Fruit fly (Drosophila melanogaster) whole organism, embryonic: ENCODE data around the gene CG2617.

Source experiments
- CG10267 ChIP-seq: fragments of 200-800 bp; sonication (Bioruptor generic); optimal IDR thresholded peaks from 2 replicates; lab custom pipeline; 2018; ENCODE audit warnings: missing biosample characterization, mild to moderate bottlenecking, missing genetic modification characterization, moderate library complexity
- CG10431 ChIP-seq: fragments of 200-800 bp; sonication (Bioruptor generic); optimal IDR thresholded peaks from 3 replicates; lab custom pipeline; 2018; ENCODE audit warnings: missing biosample characterization, mild to moderate bottlenecking, missing genetic modification characterization
- CG11456 ChIP-seq: fragments of 200-800 bp; sonication (Bioruptor generic); IDR thresholded peaks from 3 replicates; pipeline ENCODE4 v1.3.6; 2022; ENCODE audit warnings: missing biosample characterization, missing genetic modification characterization
- CG1603 ChIP-seq: fragments of 200-800 bp; sonication (Bioruptor generic); optimal IDR thresholded peaks from 2 replicates; lab custom pipeline; 2019; ENCODE audit warnings: missing biosample characterization, mild to moderate bottlenecking, missing genetic modification characterization, moderate library complexity
- CG17829 ChIP-seq: fragments of 200-800 bp; optimal IDR thresholded peaks from 2 replicates; lab custom pipeline; 2019; ENCODE audit warnings: missing biosample characterization, mild to moderate bottlenecking, missing genetic modification characterization, moderate library complexity
- CG18262 ChIP-seq: fragments of 200-800 bp; optimal IDR thresholded peaks from 3 replicates; lab custom pipeline; 2019; ENCODE audit warnings: missing biosample characterization, mild to moderate bottlenecking, missing genetic modification characterization, moderate library complexity
- CG31388 ChIP-seq: fragments of 200-800 bp; sonication (Bioruptor generic); optimal IDR thresholded peaks from 2 replicates; lab custom pipeline; 2016; ENCODE audit warnings: missing biosample characterization, missing genetic modification characterization
- CG3281 ChIP-seq: fragments of 200-800 bp; sonication (Bioruptor generic); optimal IDR thresholded peaks from 3 replicates; lab custom pipeline; 2017; ENCODE audit warnings: missing biosample characterization, mild to moderate bottlenecking, missing genetic modification characterization
- CG3847 ChIP-seq: fragments of 200-800 bp; sonication (Bioruptor generic); IDR thresholded peaks from 2 replicates; pipeline ENCODE4 v1.3.6; 2022; ENCODE audit warnings: missing biosample characterization, missing genetic modification characterization
- CG3995 ChIP-seq: fragments of 200-800 bp; sonication (Bioruptor generic); optimal IDR thresholded peaks from 3 replicates; lab custom pipeline; 2016; ENCODE audit warnings: missing biosample characterization, missing genetic modification characterization
- CG5180 ChIP-seq: fragments of 200-800 bp; sonication (Bioruptor generic); optimal IDR thresholded peaks from 3 replicates; lab custom pipeline; 2017; ENCODE audit warnings: missing biosample characterization, missing genetic modification characterization, mild to moderate bottlenecking, moderate library complexity, missing genetic modification reagents
- CG7745 ChIP-seq: fragments of 200-800 bp; sonication (Bioruptor generic); optimal IDR thresholded peaks from 2 replicates; lab custom pipeline; 2018; ENCODE audit warnings: missing biosample characterization, mild to moderate bottlenecking, missing genetic modification characterization, moderate library complexity
- CG7963 ChIP-seq: fragments of 200-800 bp; sonication (Bioruptor generic); IDR thresholded peaks from 3 replicates; pipeline ENCODE4 v1.3.6; 2022; ENCODE audit warnings: missing biosample characterization, missing genetic modification characterization; ENCODE audit not compliant: partially characterized antibody
- CG8089 ChIP-seq: fragments of 200-800 bp; sonication (Bioruptor generic); optimal IDR thresholded peaks from 3 replicates; lab custom pipeline; 2016; ENCODE audit warnings: missing biosample characterization, missing genetic modification characterization
- CG9876 ChIP-seq: fragments of 200-800 bp; sonication (Bioruptor generic); optimal IDR thresholded peaks from 2 replicates; lab custom pipeline; 2016; ENCODE audit warnings: missing biosample characterization, missing genetic modification characterization
- CTCF ChIP-seq: fragments of 200-800 bp; sonication (Bioruptor generic); optimal IDR thresholded peaks from 2 replicates; lab custom pipeline; 2017; ENCODE audit warnings: missing biosample characterization, mild to moderate bottlenecking, missing genetic modification characterization, moderate library complexity
- Dfd ChIP-seq, 2 experiments: fragments of >200 bp; optimal IDR thresholded peaks; 2 replicates each; lab custom pipeline; 2017; ENCODE audit warnings: missing biosample characterization in 2 of 2, missing genetic modification characterization in 2 of 2
- E2f1 ChIP-seq: fragments of 200-800 bp; sonication (Bioruptor generic); IDR thresholded peaks from 2 replicates; pipeline ENCODE4 v1.3.6; 2022; ENCODE audit warnings: missing biosample characterization, missing genetic modification characterization
- GATAe ChIP-seq: fragments of 200-800 bp; sonication (Bioruptor generic); conservative IDR thresholded peaks from 2 replicates; pipeline ENCODE4 v1.3.6; 2022; ENCODE audit warnings: missing biosample characterization, missing genetic modification characterization
- HmgZ ChIP-seq: fragments of 200-800 bp; sonication (Bioruptor generic); optimal IDR thresholded peaks from 2 replicates; lab custom pipeline; 2018; ENCODE audit warnings: missing biosample characterization, mild to moderate bottlenecking, missing genetic modification characterization
- Hr51 ChIP-seq, 2 experiments: fragments of 200-800 bp; sonication (Bioruptor generic); optimal IDR thresholded peaks; 2 replicates in 1 of 2; 3 replicates in 1 of 2; lab custom pipeline; 2016 to 2018; ENCODE audit warnings: missing biosample characterization in 2 of 2, missing genetic modification characterization in 2 of 2, mild to moderate bottlenecking in 1 of 2, moderate library complexity in 1 of 2
- MESR4 ChIP-seq: fragments of 200-800 bp; sonication (Bioruptor generic); optimal IDR thresholded peaks from 2 replicates; lab custom pipeline; 2018; ENCODE audit warnings: missing biosample characterization, mild to moderate bottlenecking, missing genetic modification characterization, moderate library complexity
- Meics ChIP-seq: fragments of 200-800 bp; sonication (Bioruptor generic); optimal IDR thresholded peaks from 2 replicates; lab custom pipeline; 2017; ENCODE audit warnings: missing biosample characterization, mild to moderate bottlenecking, missing genetic modification characterization
- PHDP ChIP-seq: fragments of 200-800 bp; sonication (Bioruptor generic); optimal IDR thresholded peaks from 3 replicates; lab custom pipeline; 2018; ENCODE audit warnings: missing biosample characterization, mild to moderate bottlenecking, missing genetic modification characterization, moderate library complexity
- Sin3A ChIP-seq: fragments of >200 bp; optimal IDR thresholded peaks from 2 replicates; lab custom pipeline; 2018
- Spps ChIP-seq: fragments of 200-800 bp; sonication (Bioruptor generic); optimal IDR thresholded peaks from 2 replicates; lab custom pipeline; 2018; ENCODE audit warnings: missing biosample characterization, mild to moderate bottlenecking, missing genetic modification characterization
- Xbp1 ChIP-seq: fragments of 200-800 bp; sonication (Bioruptor generic); optimal IDR thresholded peaks from 3 replicates; lab custom pipeline; 2016; ENCODE audit warnings: missing biosample characterization, mild to moderate bottlenecking, missing genetic modification characterization
- YL-1 ChIP-seq: fragments of 200-800 bp; sonication (Bioruptor generic); optimal IDR thresholded peaks from 3 replicates; lab custom pipeline; 2017; ENCODE audit warnings: missing biosample characterization, mild to moderate bottlenecking, missing genetic modification characterization
- bigmax ChIP-seq: fragments of 200-800 bp; sonication (Bioruptor generic); optimal IDR thresholded peaks from 2 replicates; lab custom pipeline; 2018; ENCODE audit warnings: missing biosample characterization, mild to moderate bottlenecking, missing genetic modification characterization
- ci ChIP-seq: fragments of 200-800 bp; sonication (Bioruptor generic); IDR thresholded peaks from 3 replicates; pipeline ENCODE4 v1.3.6; 2022; ENCODE audit warnings: missing biosample characterization, missing genetic modification characterization
- croc ChIP-seq: fragments of 200-800 bp; sonication (Bioruptor generic); conservative IDR thresholded peaks from 3 replicates; pipeline ENCODE4 v1.3.6; 2022; ENCODE audit warnings: missing biosample characterization, missing genetic modification characterization
- crp ChIP-seq, 2 experiments: fragments of 200-800 bp; sonication (Bioruptor generic); optimal IDR thresholded peaks; 2 replicates in 1 of 2; 3 replicates in 1 of 2; lab custom pipeline; 2017; ENCODE audit warnings: missing biosample characterization in 2 of 2, missing genetic modification characterization in 2 of 2, mild to moderate bottlenecking in 1 of 2, moderate library complexity in 1 of 2
- danr ChIP-seq: fragments of 200-800 bp; sonication (Bioruptor generic); IDR thresholded peaks from 2 replicates; pipeline ENCODE4 v1.3.6; 2022; ENCODE audit warnings: missing biosample characterization, missing genetic modification characterization
- dimm ChIP-seq: fragments of 200-800 bp; sonication (Bioruptor generic); IDR thresholded peaks from 2 replicates; pipeline ENCODE4 v1.3.6; 2022; ENCODE audit warnings: missing biosample characterization, missing genetic modification characterization
- dpn ChIP-seq, 2 experiments: fragments of 200-800 bp; sonication (Bioruptor generic); optimal IDR thresholded peaks; 3 replicates each; lab custom pipeline; 2016; ENCODE audit warnings: missing biosample characterization in 2 of 2, missing genetic modification characterization in 2 of 2
- ewg ChIP-seq: fragments of 200-800 bp; sonication (Bioruptor generic); optimal IDR thresholded peaks from 3 replicates; lab custom pipeline; 2017; ENCODE audit warnings: mild to moderate bottlenecking, missing biosample characterization, missing genetic modification reagents, missing genetic modification characterization
- fd102C ChIP-seq: fragments of 200-800 bp; sonication (Bioruptor generic); optimal IDR thresholded peaks from 2 replicates; lab custom pipeline; 2018; ENCODE audit warnings: missing biosample characterization, mild to moderate bottlenecking, missing genetic modification characterization, moderate library complexity
- gce ChIP-seq: fragments of 200-800 bp; sonication (Bioruptor generic); IDR thresholded peaks from 3 replicates; pipeline ENCODE4 v1.3.6; 2022; ENCODE audit warnings: missing biosample characterization, missing genetic modification characterization
- gfzf ChIP-seq: fragments of 200-800 bp; sonication (Bioruptor generic); optimal IDR thresholded peaks from 2 replicates; lab custom pipeline; 2016; ENCODE audit warnings: missing biosample characterization, mild to moderate bottlenecking, missing genetic modification characterization, moderate library complexity
- grn ChIP-seq: fragments of 200-800 bp; sonication (Bioruptor generic); optimal IDR thresholded peaks from 3 replicates; lab custom pipeline; 2017; ENCODE audit warnings: missing biosample characterization, missing genetic modification characterization
- ind ChIP-seq: fragments of 200-800 bp; sonication (Bioruptor generic); optimal IDR thresholded peaks from 3 replicates; lab custom pipeline; 2016; ENCODE audit warnings: missing biosample characterization, missing genetic modification characterization
- ken ChIP-seq: fragments of 200-800 bp; sonication (Bioruptor generic); IDR thresholded peaks from 3 replicates; pipeline ENCODE4 v1.3.6; 2022; ENCODE audit warnings: missing biosample characterization, missing genetic modification characterization
- nmo ChIP-seq: fragments of 200-800 bp; sonication (Bioruptor generic); optimal IDR thresholded peaks from 2 replicates; lab custom pipeline; 2018; ENCODE audit warnings: missing biosample characterization, mild to moderate bottlenecking, missing genetic modification characterization, moderate library complexity
- ranshi ChIP-seq: fragments of 200-800 bp; sonication (Bioruptor generic); IDR thresholded peaks from 2 replicates; pipeline ENCODE4 v1.3.6; 2022; ENCODE audit warnings: missing biosample characterization, missing genetic modification characterization
- ro ChIP-seq: fragments of 200-800 bp; sonication (Bioruptor generic); IDR thresholded peaks from 2 replicates; pipeline ENCODE4 v1.3.6; 2022; ENCODE audit warnings: missing biosample characterization, missing genetic modification characterization
- shn ChIP-seq: fragments of 200-800 bp; sonication (Bioruptor generic); optimal IDR thresholded peaks from 3 replicates; lab custom pipeline; 2016; ENCODE audit warnings: missing biosample characterization, missing genetic modification characterization
- stwl ChIP-seq: fragments of 200-800 bp; sonication (Bioruptor generic); optimal IDR thresholded peaks from 3 replicates; lab custom pipeline; 2018; ENCODE audit warnings: missing biosample characterization, mild to moderate bottlenecking, missing genetic modification characterization, moderate library complexity
- tna ChIP-seq: fragments of 200-800 bp; sonication (Bioruptor generic); IDR thresholded peaks from 2 replicates; pipeline ENCODE4 v1.3.6; 2022; ENCODE audit warnings: missing biosample characterization, missing genetic modification characterization; ENCODE audit not compliant: partially characterized antibody
- unpg ChIP-seq: fragments of 200-800 bp; sonication (Bioruptor generic); optimal IDR thresholded peaks from 3 replicates; lab custom pipeline; 2018; ENCODE audit warnings: missing biosample characterization, mild to moderate bottlenecking, missing genetic modification characterization, moderate library complexity
- vvl ChIP-seq: fragments of 200-800 bp; sonication (Bioruptor generic); IDR thresholded peaks from 2 replicates; pipeline ENCODE4 v1.3.6; 2022; ENCODE audit warnings: missing biosample characterization, missing genetic modification characterization
- yki ChIP-seq: fragments of >200 bp; optimal IDR thresholded peaks from 3 replicates; lab custom pipeline; 2018

The CG2617 gene

dm6 chr2L:20647240-20647908, 34.8 kb upstream of the CG2617 start (continued):
- TF ChIP-seq ken (no peak), CG3281 (GFP tag; lab: Kevin White, UChicago) (no peak), crp (GFP tag; optimal IDR thresholded peaks at IDR 0.05; lab: Kevin White, UChicago) (peak in 1 of 2 experiments; percentile 73), grn (GFP tag; lab: Kevin White, UChicago) (no peak), ranshi (no peak), Spps (tag; lab: Kevin White, UChicago) (no peak), CG7963 (GFP tag; lab: Robert Waterston, UW) (no peak), CG1603 (tag; lab: Kevin White, UChicago) (peak; percentile 42), unpg (no peak), dpn (GFP tag; optimal IDR thresholded peaks at IDR 0.05; lab: Kevin White, UChicago) (no peak), Sin3A (lab: Kevin White, UChicago) (peak; percentile 22), ind (GFP tag; lab: Kevin White, UChicago) (no peak), ci (GFP tag; lab: Robert Waterston, UW) (no peak), CG8089 (GFP tag; lab: Kevin White, UChicago) (no peak), CG11456 (GFP tag; lab: Robert Waterston, UW) (no peak), danr (GFP tag; lab: Robert Waterston, UW) (no peak), nmo (peak; percentile 50), CG18262 (tag; lab: Kevin White, UChicago) (no peak), gce (GFP tag; lab: Robert Waterston, UW) (no peak), bigmax (peak; percentile 0), ewg (GFP tag; lab: Kevin White, UChicago) (no peak), tna (no peak), CG3995 (GFP tag; lab: Kevin White, UChicago) (peak; percentile 99), CG10267 (tag; lab: Kevin White, UChicago) (peak; percentile 24), CG5180 (GFP tag; lab: Kevin White, UChicago) (no peak), CG7745 (no peak), dimm (GFP tag; lab: Robert Waterston, UW) (no peak), shn (GFP tag; lab: Kevin White, UChicago) (no peak), CG31388 (GFP tag; lab: Kevin White, UChicago) (no peak), HmgZ (tag; lab: Kevin White, UChicago) (peak; percentile 43), Hr51 (GFP tag; optimal IDR thresholded peaks at IDR 0.05; lab: Kevin White, UChicago) (no peak), CG17829 (tag; lab: Kevin White, UChicago) (peak; percentile 23), Meics (GFP tag; lab: Kevin White, UChicago) (peak; percentile 4), fd102C (GFP tag; lab: Kevin White, UChicago) (no peak), gfzf (GFP tag; lab: Kevin White, UChicago) (peak; percentile 91), Dfd (GFP tag; optimal IDR thresholded peaks at IDR 0.05; lab: Kevin White, UChicago) (no peak), croc (GFP tag; lab: Robert Waterston, UW) (no peak), stwl (tag; lab: Kevin White, UChicago) (peak; percentile 58), CTCF (GFP tag; lab: Kevin White, UChicago) (peak; percentile 53), CG9876 (GFP tag; lab: Kevin White, UChicago) (no peak), Xbp1 (peak; percentile 33), PHDP (no peak), CG10431 (GFP tag; lab: Kevin White, UChicago) (peak; percentile 8), yki (lab: Kevin White, UChicago) (no peak), YL-1 (GFP tag; lab: Kevin White, UChicago) (peak; percentile 63), GATAe (no peak), ro (GFP tag; lab: Robert Waterston, UW) (no peak), MESR4 (GFP tag; lab: Kevin White, UChicago) (peak; percentile 100), E2f1 (GFP tag; lab: Robert Waterston, UW) (no peak), CG3847 (no peak), vvl (GFP tag; lab: Robert Waterston, UW) (no peak)
